Fruit fly (Drosophila melanogaster) whole organism, embryonic: Measurements from ENCODE around the gene Pop5.

Source experiments
- C15 ChIP-seq: fragments of 200-800 bp; sonication (Bioruptor generic); IDR thresholded peaks from 3 replicates; pipeline ENCODE4 v1.3.6; 2022; ENCODE audit warnings: missing biosample characterization, missing genetic modification characterization
- CG10147 ChIP-seq: fragments of 200-800 bp; sonication (Bioruptor generic); optimal IDR thresholded peaks from 2 replicates; lab custom pipeline; 2019; ENCODE audit warnings: missing biosample characterization, mild to moderate bottlenecking, missing genetic modification characterization, moderate library complexity
- CG11695 ChIP-seq: fragments of 200-800 bp; sonication (Bioruptor generic); IDR thresholded peaks from 3 replicates; pipeline ENCODE4 v1.3.6; 2022; ENCODE audit warnings: missing biosample characterization, missing genetic modification characterization
- CG1233 ChIP-seq: fragments of 200-800 bp; sonication (Bioruptor generic); optimal IDR thresholded peaks from 4 replicates; lab custom pipeline; 2018; ENCODE audit warnings: missing biosample characterization, mild to moderate bottlenecking, missing genetic modification characterization
- CG12391 ChIP-seq: fragments of 200-800 bp; sonication (Bioruptor generic); optimal IDR thresholded peaks from 3 replicates; lab custom pipeline; 2018; ENCODE audit warnings: missing biosample characterization, mild to moderate bottlenecking, missing genetic modification characterization, moderate library complexity
- CG13287 ChIP-seq: fragments of 200-800 bp; sonication (Bioruptor generic); IDR thresholded peaks from 2 replicates; pipeline ENCODE4 v1.3.6; 2022; ENCODE audit warnings: missing biosample characterization, missing genetic modification characterization; ENCODE audit not compliant: partially characterized antibody
- CG13296 ChIP-seq: fragments of 200-800 bp; sonication (Bioruptor generic); optimal IDR thresholded peaks from 3 replicates; lab custom pipeline; 2018; ENCODE audit warnings: missing biosample characterization, mild to moderate bottlenecking, missing genetic modification characterization
- CG14441 ChIP-seq: fragments of 200-800 bp; sonication (Bioruptor generic); IDR thresholded peaks from 2 replicates; pipeline ENCODE4 v1.3.6; 2022; ENCODE audit warnings: missing biosample characterization, missing genetic modification characterization
- CG15696 ChIP-seq: fragments of 200-800 bp; sonication (Bioruptor generic); optimal IDR thresholded peaks from 2 replicates; lab custom pipeline; 2019; ENCODE audit warnings: missing biosample characterization, mild to moderate bottlenecking, missing genetic modification characterization, moderate library complexity
- CG17385 ChIP-seq: fragments of 200-800 bp; sonication (Bioruptor generic); optimal IDR thresholded peaks from 3 replicates; lab custom pipeline; 2018; ENCODE audit warnings: missing biosample characterization, mild to moderate bottlenecking, missing genetic modification characterization
- CG18011 ChIP-seq: fragments of 200-800 bp; sonication (Bioruptor generic); optimal IDR thresholded peaks from 2 replicates; lab custom pipeline; 2017; ENCODE audit warnings: missing biosample characterization, missing genetic modification characterization, mild to moderate bottlenecking, moderate library complexity, missing genotype
- CG31224 ChIP-seq: fragments of 200-800 bp; sonication (Bioruptor generic); IDR thresholded peaks from 2 replicates; pipeline ENCODE4 v1.3.6; 2022; ENCODE audit warnings: missing biosample characterization, missing genetic modification characterization
- CG31388 ChIP-seq: fragments of 200-800 bp; sonication (Bioruptor generic); optimal IDR thresholded peaks from 2 replicates; lab custom pipeline; 2016; ENCODE audit warnings: missing biosample characterization, missing genetic modification characterization
- CG4424 ChIP-seq: fragments of 200-800 bp; sonication (Bioruptor generic); optimal IDR thresholded peaks from 3 replicates; lab custom pipeline; 2016; ENCODE audit warnings: missing biosample characterization, missing genetic modification characterization
- CG6272 ChIP-seq: fragments of 200-800 bp; sonication (Bioruptor generic); IDR thresholded peaks from 2 replicates; pipeline ENCODE4 v1.3.6; 2022; ENCODE audit warnings: missing biosample characterization, missing genetic modification characterization
- CHES-1-like ChIP-seq: fragments of 200-800 bp; sonication (Bioruptor generic); optimal IDR thresholded peaks from 2 replicates; lab custom pipeline; 2016; ENCODE audit warnings: missing biosample characterization, missing genetic modification characterization
- CkIIα-i1 ChIP-seq: fragments of 200-800 bp; sonication (Bioruptor generic); IDR thresholded peaks from 2 replicates; pipeline ENCODE4 v1.3.6; 2022; ENCODE audit warnings: missing biosample characterization, missing genetic modification characterization
- CrebB ChIP-seq: fragments of 200-800 bp; sonication (Bioruptor generic); optimal IDR thresholded peaks from 3 replicates; lab custom pipeline; 2018; ENCODE audit warnings: missing biosample characterization, mild to moderate bottlenecking, missing genetic modification characterization
- Dfd ChIP-seq, 2 experiments: fragments of >200 bp; optimal IDR thresholded peaks; 2 replicates each; lab custom pipeline; 2017; ENCODE audit warnings: missing biosample characterization in 2 of 2, missing genetic modification characterization in 2 of 2
- Ets97D ChIP-seq: fragments of 200-800 bp; sonication (Bioruptor generic); optimal IDR thresholded peaks from 3 replicates; lab custom pipeline; 2016; ENCODE audit warnings: missing biosample characterization, missing genetic modification characterization
- Fer2 ChIP-seq: fragments of 200-800 bp; sonication (Bioruptor generic); optimal IDR thresholded peaks from 2 replicates; lab custom pipeline; 2018; ENCODE audit warnings: missing biosample characterization, mild to moderate bottlenecking, missing genetic modification characterization, moderate library complexity
- GATAe ChIP-seq: fragments of 200-800 bp; sonication (Bioruptor generic); conservative IDR thresholded peaks from 2 replicates; pipeline ENCODE4 v1.3.6; 2022; ENCODE audit warnings: missing biosample characterization, missing genetic modification characterization
- HmgD ChIP-seq: fragments of 200-800 bp; sonication (Bioruptor generic); optimal IDR thresholded peaks from 3 replicates; lab custom pipeline; 2016; ENCODE audit warnings: missing biosample characterization, missing genetic modification characterization
- Hmr ChIP-seq: fragments of 200-800 bp; sonication (Bioruptor generic); optimal IDR thresholded peaks from 3 replicates; lab custom pipeline; 2017; ENCODE audit warnings: mild to moderate bottlenecking, missing biosample characterization, missing genetic modification reagents, missing genetic modification characterization
- Hmx ChIP-seq: fragments of 200-800 bp; sonication (Bioruptor generic); optimal IDR thresholded peaks from 2 replicates; lab custom pipeline; 2016; ENCODE audit warnings: missing biosample characterization, missing genetic modification characterization
- Lpt ChIP-seq: fragments of >200 bp; optimal IDR thresholded peaks from 2 replicates; lab custom pipeline; 2018; ENCODE audit warnings: missing biosample characterization, missing genetic modification characterization
- MESR4 ChIP-seq: fragments of 200-800 bp; sonication (Bioruptor generic); optimal IDR thresholded peaks from 2 replicates; lab custom pipeline; 2018; ENCODE audit warnings: missing biosample characterization, mild to moderate bottlenecking, missing genetic modification characterization, moderate library complexity
- Nf-YB ChIP-seq: fragments of 200-800 bp; sonication (Bioruptor generic); optimal IDR thresholded peaks from 3 replicates; lab custom pipeline; 2019; ENCODE audit warnings: missing biosample characterization, mild to moderate bottlenecking, missing genetic modification characterization, moderate library complexity
- Ravus ChIP-seq: fragments of 200-800 bp; sonication (Bioruptor generic); IDR thresholded peaks from 2 replicates; pipeline ENCODE4 v1.3.6; 2022; ENCODE audit warnings: missing biosample characterization, missing genetic modification characterization
- Sox102F ChIP-seq: fragments of 200-800 bp; sonication (Bioruptor generic); optimal IDR thresholded peaks from 2 replicates; lab custom pipeline; 2018; ENCODE audit warnings: missing biosample characterization, mild to moderate bottlenecking, missing genetic modification characterization, moderate library complexity
- Spps ChIP-seq: fragments of 200-800 bp; sonication (Bioruptor generic); optimal IDR thresholded peaks from 2 replicates; lab custom pipeline; 2018; ENCODE audit warnings: missing biosample characterization, mild to moderate bottlenecking, missing genetic modification characterization
- YL-1 ChIP-seq: fragments of 200-800 bp; sonication (Bioruptor generic); optimal IDR thresholded peaks from 3 replicates; lab custom pipeline; 2017; ENCODE audit warnings: missing biosample characterization, mild to moderate bottlenecking, missing genetic modification characterization
- amos ChIP-seq: fragments of 200-800 bp; sonication (Bioruptor generic); IDR thresholded peaks from 2 replicates; pipeline ENCODE4 v1.3.6; 2022; ENCODE audit warnings: missing biosample characterization, missing genetic modification characterization; ENCODE audit not compliant: partially characterized antibody
- ato ChIP-seq: fragments of 200-800 bp; sonication (Bioruptor generic); IDR thresholded peaks from 2 replicates; pipeline ENCODE4 v1.3.6; 2022; ENCODE audit warnings: missing biosample characterization, missing genetic modification characterization; ENCODE audit not compliant: partially characterized antibody
- cas ChIP-seq: fragments of 200-800 bp; sonication (Bioruptor generic); IDR thresholded peaks from 2 replicates; pipeline ENCODE4 v1.3.6; 2022; ENCODE audit warnings: missing biosample characterization, missing genetic modification characterization
- danr ChIP-seq: fragments of 200-800 bp; sonication (Bioruptor generic); IDR thresholded peaks from 2 replicates; pipeline ENCODE4 v1.3.6; 2022; ENCODE audit warnings: missing biosample characterization, missing genetic modification characterization
- dmrt99B ChIP-seq: fragments of 200-800 bp; sonication (Bioruptor generic); optimal IDR thresholded peaks from 2 replicates; lab custom pipeline; 2018; ENCODE audit warnings: missing biosample characterization, mild to moderate bottlenecking, missing genetic modification characterization, moderate library complexity
- gsb-n ChIP-seq: fragments of 200-800 bp; sonication (Bioruptor generic); optimal IDR thresholded peaks from 3 replicates; lab custom pipeline; 2018; ENCODE audit warnings: missing biosample characterization, mild to moderate bottlenecking, missing genetic modification characterization
- inv ChIP-seq: fragments of 200-800 bp; sonication (Bioruptor generic); IDR thresholded peaks from 2 replicates; pipeline ENCODE4 v1.3.6; 2022; ENCODE audit warnings: missing biosample characterization, missing genetic modification characterization; ENCODE audit not compliant: partially characterized antibody
- jing ChIP-seq: fragments of 200-800 bp; sonication (Bioruptor generic); optimal IDR thresholded peaks from 2 replicates; lab custom pipeline; 2018; ENCODE audit warnings: missing biosample characterization, mild to moderate bottlenecking, missing genetic modification characterization
- ken ChIP-seq: fragments of 200-800 bp; sonication (Bioruptor generic); IDR thresholded peaks from 3 replicates; pipeline ENCODE4 v1.3.6; 2022; ENCODE audit warnings: missing biosample characterization, missing genetic modification characterization
- lilli ChIP-seq: fragments of 200-800 bp; sonication (Bioruptor generic); optimal IDR thresholded peaks from 3 replicates; lab custom pipeline; 2016; ENCODE audit warnings: missing biosample characterization, missing genetic modification characterization
- lola ChIP-seq, 3 experiments: fragments of >200 bp in 2 of 3; fragments of 200-800 bp in 1 of 3; sonication (Bioruptor generic) in 1 of 3; optimal IDR thresholded peaks; 2 replicates each; lab custom pipeline; 2017 to 2019; ENCODE audit warnings: missing biosample characterization in 3 of 3, missing genetic modification characterization in 3 of 3, mild to moderate bottlenecking in 1 of 3, moderate library complexity in 1 of 3
- mld ChIP-seq: fragments of 200-800 bp; sonication (Bioruptor generic); IDR thresholded peaks from 3 replicates; pipeline ENCODE4 v1.3.6; 2022; ENCODE audit warnings: missing biosample characterization, missing genetic modification characterization; ENCODE audit not compliant: partially characterized antibody
- onecut ChIP-seq: fragments of 200-800 bp; sonication (Bioruptor generic); IDR thresholded peaks from 2 replicates; pipeline ENCODE4 v1.3.6; 2022; ENCODE audit warnings: missing biosample characterization, missing genetic modification characterization
- org-1 ChIP-seq: fragments of 200-800 bp; sonication (Bioruptor generic); optimal IDR thresholded peaks from 2 replicates; lab custom pipeline; 2017; ENCODE audit warnings: missing biosample characterization, missing genetic modification characterization
- psq ChIP-seq: fragments of 200-800 bp; sonication (Bioruptor generic); optimal IDR thresholded peaks from 2 replicates; lab custom pipeline; 2017; ENCODE audit warnings: missing biosample characterization, missing genetic modification characterization
- ssp ChIP-seq: fragments of 200-800 bp; sonication (Bioruptor generic); IDR thresholded peaks from 2 replicates; pipeline ENCODE4 v1.3.6; 2022; ENCODE audit warnings: missing biosample characterization, missing genetic modification characterization
- twi ChIP-seq: fragments of 200-800 bp; optimal IDR thresholded peaks from 2 replicates; lab custom pipeline; 2019; ENCODE audit warnings: missing biosample characterization, mild to moderate bottlenecking, missing genetic modification characterization, moderate library complexity
- zfh1 ChIP-seq: fragments of 200-800 bp; sonication (Bioruptor generic); IDR thresholded peaks from 3 replicates; pipeline ENCODE4 v1.3.6; 2022; ENCODE audit warnings: missing biosample characterization, missing genetic modification characterization

Gene Pop5

DNA sequence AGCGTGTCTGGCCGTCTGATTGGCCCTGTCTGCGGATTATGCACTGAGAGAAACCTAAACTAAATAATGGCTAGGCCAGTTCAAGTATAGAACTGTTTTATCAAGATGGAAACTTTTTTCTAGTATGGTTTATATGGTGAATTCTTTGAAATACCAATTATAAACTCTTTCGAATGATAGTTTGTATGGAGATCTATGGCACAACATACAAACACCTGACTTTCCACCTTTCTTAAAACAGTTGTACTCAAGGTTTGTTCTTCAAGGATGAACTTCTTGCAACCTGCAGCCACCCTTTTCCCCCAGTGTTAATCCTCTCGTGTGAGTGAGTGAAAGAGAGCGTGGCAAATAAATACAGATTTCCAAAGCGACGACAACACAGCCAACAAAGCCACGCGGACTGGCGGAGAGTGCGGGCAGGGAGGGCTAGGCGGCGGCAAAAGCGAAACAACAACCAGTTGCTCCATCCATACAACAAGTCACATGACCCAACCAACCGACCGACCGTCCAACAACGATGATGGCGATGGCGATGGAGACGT is 40.5 kb downstream of the Pop5 start (continued):
- peak; percentile 48 for TF ChIP-seq CG1233 (GFP tag; lab: Kevin White, UChicago)
- no peak for TF ChIP-seq MESR4 (GFP tag; lab: Kevin White, UChicago)
- no peak for TF ChIP-seq Fer2 (tag; lab: Kevin White, UChicago)
- peak; percentile 22 for TF ChIP-seq Spps (tag; lab: Kevin White, UChicago)
- peak; percentile 79 for TF ChIP-seq CG6272 (GFP tag; lab: Robert Waterston, UW)
- no peak for TF ChIP-seq ato (GFP tag; lab: Robert Waterston, UW)
- TF ChIP-seq ssp (GFP tag; lab: Robert Waterston, UW): peak; percentile 77
- TF ChIP-seq CG11695 (GFP tag; lab: Robert Waterston, UW): peak; percentile 91
- TF ChIP-seq C15 (GFP tag; lab: Robert Waterston, UW): peak; percentile 85
- peak; percentile 67 for TF ChIP-seq twi (tag; lab: Kevin White, UChicago)
- TF ChIP-seq ken: peak; percentile 70; the same call in 2 of the 3 replicates
- peak; percentile 75 for TF ChIP-seq CG31224 (GFP tag; lab: Robert Waterston, UW)
- TF ChIP-seq org-1: peak; percentile 89
- TF ChIP-seq CG10147 (GFP tag; lab: Kevin White, UChicago): peak; percentile 87
- TF ChIP-seq zfh1 (GFP tag; lab: Robert Waterston, UW): peak; percentile 82
- TF ChIP-seq Hmr (GFP tag; lab: Kevin White, UChicago): peak; percentile 87
- TF ChIP-seq lilli (GFP tag; lab: Kevin White, UChicago): peak; percentile 88
- TF ChIP-seq danr (GFP tag; lab: Robert Waterston, UW): peak; percentile 81
- peak; percentile 34 for TF ChIP-seq CG13296 (GFP tag; lab: Kevin White, UChicago)
- TF ChIP-seq mld (GFP tag; lab: Robert Waterston, UW): no peak
- TF ChIP-seq CG18011 (GFP tag; lab: Kevin White, UChicago): peak; percentile 59
- TF ChIP-seq inv (GFP tag; lab: Robert Waterston, UW): peak; percentile 36; the same call in 1 of the 2 replicates
- TF ChIP-seq lola (GFP tag; optimal IDR thresholded peaks at IDR 0.05; lab: Kevin White, UChicago): peak in 1 of 3 experiments; percentile 61
- TF ChIP-seq Nf-YB (GFP tag; lab: Kevin White, UChicago): peak; percentile 76
- peak; percentile 78 for TF ChIP-seq GATAe (GFP tag; lab: Robert Waterston, UW)
- peak; percentile 92 for TF ChIP-seq Sox102F (GFP tag; lab: Kevin White, UChicago)
- peak; percentile 61 for TF ChIP-seq Ravus (GFP tag; lab: Robert Waterston, UW)
- TF ChIP-seq CHES-1-like (GFP tag; lab: Kevin White, UChicago): peak; percentile 92
- TF ChIP-seq psq (GFP tag; lab: Kevin White, UChicago): no peak
- peak; percentile 25 for TF ChIP-seq Hmx (GFP tag; lab: Kevin White, UChicago)
- TF ChIP-seq dmrt99B (tag; lab: Kevin White, UChicago): peak; percentile 93
- TF ChIP-seq CG13287 (GFP tag; lab: Robert Waterston, UW): no peak
- peak; percentile 83 for TF ChIP-seq CG17385 (GFP tag; lab: Kevin White, UChicago)
- TF ChIP-seq CG4424 (GFP tag; lab: Kevin White, UChicago): peak; percentile 85
- peak; percentile 10 for TF ChIP-seq YL-1 (GFP tag; lab: Kevin White, UChicago)
- peak; percentile 88 for TF ChIP-seq CG14441 (GFP tag; lab: Robert Waterston, UW)
- TF ChIP-seq amos (GFP tag; lab: Robert Waterston, UW): no peak
- TF ChIP-seq jing (GFP tag; lab: Kevin White, UChicago): peak; percentile 79
- no peak for TF ChIP-seq Lpt (GFP tag; lab: Kevin White, UChicago)
- TF ChIP-seq cas (GFP tag; lab: Robert Waterston, UW): peak; percentile 56; the same call in 1 of the 2 replicates
- TF ChIP-seq Ets97D (GFP tag; lab: Kevin White, UChicago): peak; percentile 55
- TF ChIP-seq HmgD (GFP tag; lab: Kevin White, UChicago): peak; percentile 78
- TF ChIP-seq CkIIα-i1 (GFP tag; lab: Robert Waterston, UW): peak; percentile 60; the same call in 1 of the 2 replicates
- TF ChIP-seq CG15696: peak; percentile 44
- TF ChIP-seq CG12391: peak; percentile 87
- TF ChIP-seq CrebB: peak; percentile 52
- TF ChIP-seq gsb-n: peak; percentile 63
- peak; percentile 80 for TF ChIP-seq CG31388
- peak; percentile 64 for TF ChIP-seq onecut (GFP tag; lab: Robert Waterston, UW)
- TF ChIP-seq Dfd (GFP tag; optimal IDR thresholded peaks at IDR 0.05; lab: Kevin White, UChicago): no peak
